Fruit fly (Drosophila melanogaster) whole organism, pupa: ENCODE results near the gene CG7024.

Source experiments
- CG10348 ChIP-seq: fragments of 200-800 bp; sonication (Bioruptor generic); IDR thresholded peaks from 2 replicates; pipeline ENCODE4 v1.3.6; 2022; ENCODE audit warnings: missing biosample characterization, missing genetic modification characterization
- CG12605 ChIP-seq: fragments of 200-800 bp; sonication (Bioruptor generic); IDR thresholded peaks from 2 replicates; pipeline ENCODE4 v1.3.6; 2022; ENCODE audit warnings: missing biosample characterization, missing genetic modification characterization
- CG13204 ChIP-seq: fragments of 200-800 bp; sonication (Bioruptor generic); optimal IDR thresholded peaks from 2 replicates; lab custom pipeline; 2018; ENCODE audit warnings: missing biosample characterization, mild to moderate bottlenecking, missing genetic modification characterization, moderate library complexity
- CG14655 ChIP-seq: fragments of 200-800 bp; sonication (Bioruptor generic); optimal IDR thresholded peaks from 3 replicates; lab custom pipeline; 2017; ENCODE audit warnings: mild to moderate bottlenecking, missing biosample characterization, missing genetic modification reagents, missing genetic modification characterization
- CG15710 ChIP-seq: fragments of 200-800 bp; sonication (Bioruptor generic); optimal IDR thresholded peaks from 2 replicates; lab custom pipeline; 2018; ENCODE audit warnings: missing biosample characterization, mild to moderate bottlenecking, missing genetic modification characterization, moderate library complexity
- CG17806 ChIP-seq: fragments of 200-800 bp; sonication (Bioruptor generic); optimal IDR thresholded peaks from 2 replicates; lab custom pipeline; 2018; ENCODE audit warnings: missing biosample characterization, mild to moderate bottlenecking, missing genetic modification characterization, moderate library complexity
- CG4496 ChIP-seq: fragments of 200-800 bp; sonication (Bioruptor generic); IDR thresholded peaks from 3 replicates; pipeline ENCODE4 v1.3.6; 2022; ENCODE audit warnings: missing biosample characterization, missing genetic modification characterization
- CG8159 ChIP-seq: fragments of 200-800 bp; sonication (Bioruptor generic); optimal IDR thresholded peaks from 3 replicates; lab custom pipeline; 2018; ENCODE audit warnings: missing biosample characterization, mild to moderate bottlenecking, missing genetic modification characterization, moderate library complexity
- EcR ChIP-seq: fragments of 200-800 bp; sonication (Bioruptor generic); optimal IDR thresholded peaks from 3 replicates; lab custom pipeline; 2019; ENCODE audit warnings: missing biosample characterization, missing genetic modification characterization, mild to moderate bottlenecking, moderate library complexity, missing genetic modification reagents
- Pif1A ChIP-seq: fragments of 200-800 bp; sonication (Bioruptor generic); optimal IDR thresholded peaks from 3 replicates; lab custom pipeline; 2016; ENCODE audit warnings: missing biosample characterization, missing genetic modification characterization
- Pif1B ChIP-seq: fragments of 200-800 bp; sonication (Bioruptor generic); optimal IDR thresholded peaks from 3 replicates; lab custom pipeline; 2016; ENCODE audit warnings: missing biosample characterization, missing genetic modification characterization
- fd96Ca ChIP-seq: fragments of 200-800 bp; sonication (Bioruptor generic); IDR thresholded peaks from 3 replicates; pipeline ENCODE4 v1.3.6; 2022; ENCODE audit warnings: missing biosample characterization, missing genetic modification characterization

dm6 chrX:4702118-4702517 is 3.0 kb upstream of the CG7024 start, which contains the start of gene Pdha:
- TF ChIP-seq CG4496 (GFP tag; lab: Robert Waterston, UW): no peak
- no peak for TF ChIP-seq CG15710
- TF ChIP-seq Pif1A (GFP tag; lab: Kevin White, UChicago): no peak
- no peak for TF ChIP-seq Pif1B
- TF ChIP-seq CG17806 (tag; lab: Kevin White, UChicago): no peak
- no peak for TF ChIP-seq CG12605 (GFP tag; lab: Robert Waterston, UW)
- TF ChIP-seq CG8159: no peak
- no peak for TF ChIP-seq CG13204 (GFP tag; lab: Kevin White, UChicago)
- TF ChIP-seq fd96Ca: no peak
- no peak for TF ChIP-seq CG14655 (GFP tag; lab: Kevin White, UChicago)
- no peak for TF ChIP-seq CG10348 (GFP tag; lab: Robert Waterston, UW)
- no peak for TF ChIP-seq EcR
